Worm (Caenorhabditis elegans) whole organism, dauer: ENCODE results near the gene F25E5.2.

Experiments
- unc-62 ChIP-seq: sonication (generic microtip); optimal IDR thresholded peaks from 2 replicates; lab custom pipeline; 2017; ENCODE audit warnings: missing biosample characterization, missing genetic modification reagents, missing genetic modification characterization

F25E5.2 gene

DNA sequence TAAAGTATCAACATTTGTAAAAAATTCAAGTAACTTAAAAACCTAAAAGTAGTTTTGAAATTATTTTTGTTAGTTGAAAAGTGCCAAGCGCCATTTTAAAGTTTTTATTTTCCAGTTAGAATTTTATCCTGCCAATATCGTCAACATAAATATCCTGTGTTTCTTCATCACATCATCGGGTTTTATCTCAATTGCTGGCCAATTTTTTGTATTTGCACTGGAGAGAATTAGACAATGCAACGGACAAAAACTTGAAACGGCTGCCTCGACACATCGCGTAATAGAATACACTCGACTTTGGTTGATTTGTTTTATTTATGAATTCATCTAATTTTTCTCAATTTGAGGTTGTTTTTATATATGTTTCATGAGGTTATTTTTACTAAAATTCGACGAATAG lies at the start of gene F25E5.2:
F25E5.2 (plus strand) TSS at position 301 of the 400 bp plus-strand sequence.
- no peak for TF ChIP-seq unc-62 (GFP tag; lab: Kevin White, UChicago)

DNA sequence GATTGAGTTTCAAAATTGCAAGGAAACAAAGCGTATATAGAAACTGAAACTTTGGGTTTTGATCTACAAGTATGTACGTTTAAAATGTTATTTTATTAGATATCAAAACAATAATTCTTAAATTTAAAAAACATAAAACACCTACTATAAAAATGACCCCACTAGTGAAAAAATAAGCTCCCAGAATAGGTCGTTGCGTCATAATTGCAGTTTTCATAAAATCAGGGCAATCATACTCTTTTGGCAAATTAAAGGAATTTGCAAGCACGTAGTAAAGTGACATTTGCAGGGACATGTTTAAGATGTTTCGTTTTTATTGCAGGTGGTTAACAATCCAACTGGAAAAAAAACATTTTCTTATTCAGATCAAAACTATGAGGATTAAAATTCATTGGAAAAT lies 46.6 kb upstream of the F25E5.2 start, which contains the start of gene srt-6:
srt-6 (minus strand) TSS at position 295 of the 400 bp plus-strand sequence.
- no peak for TF ChIP-seq unc-62 (GFP tag; lab: Kevin White, UChicago)

DNA sequence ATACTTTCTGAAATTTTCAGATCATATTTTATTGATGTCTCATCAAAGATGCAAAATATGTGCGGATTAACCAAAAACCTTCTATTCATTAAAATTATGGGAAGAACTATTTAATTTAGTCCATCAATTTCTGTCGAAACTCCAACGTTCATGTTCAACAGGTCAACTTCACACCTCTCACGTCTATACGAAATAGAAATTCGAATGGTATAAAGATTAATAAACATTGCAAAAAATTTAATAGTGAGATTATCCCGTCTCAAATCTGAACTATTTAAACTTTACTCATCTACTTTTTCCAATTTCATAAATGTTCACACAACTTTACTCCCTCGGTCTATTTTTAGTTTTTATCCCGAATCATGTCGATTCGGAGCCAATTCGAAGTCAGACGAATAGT lies 45.5 kb upstream of the F25E5.2 start, which contains the start of gene R13D7.2:
R13D7.2 (plus strand) TSS at position 301 of the 400 bp plus-strand sequence.
- TF ChIP-seq unc-62 (GFP tag; lab: Kevin White, UChicago) = no peak

DNA sequence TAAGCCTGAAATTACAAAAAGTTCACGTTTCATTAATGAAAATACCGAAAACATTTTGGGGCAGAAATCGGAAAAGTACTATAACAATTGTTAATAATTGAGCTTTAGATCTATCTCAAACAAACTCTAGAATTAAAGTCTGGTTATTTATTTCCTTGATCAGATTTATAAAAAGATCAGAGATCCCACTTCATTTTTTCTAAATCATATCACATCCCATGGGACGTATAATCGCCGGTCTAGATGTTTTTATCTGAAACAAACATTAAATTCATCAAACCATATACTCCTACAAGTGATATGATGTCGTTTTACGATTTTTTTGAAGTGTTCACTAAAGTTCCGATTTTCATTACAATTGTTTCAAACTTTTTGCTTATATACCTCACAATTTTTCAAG lies 43.4 kb upstream of the F25E5.2 start, which contains the start of gene str-41:
str-41 (plus strand) TSS at position 301 of the 400 bp plus-strand sequence.
- TF ChIP-seq unc-62 (GFP tag; lab: Kevin White, UChicago) = no peak

DNA sequence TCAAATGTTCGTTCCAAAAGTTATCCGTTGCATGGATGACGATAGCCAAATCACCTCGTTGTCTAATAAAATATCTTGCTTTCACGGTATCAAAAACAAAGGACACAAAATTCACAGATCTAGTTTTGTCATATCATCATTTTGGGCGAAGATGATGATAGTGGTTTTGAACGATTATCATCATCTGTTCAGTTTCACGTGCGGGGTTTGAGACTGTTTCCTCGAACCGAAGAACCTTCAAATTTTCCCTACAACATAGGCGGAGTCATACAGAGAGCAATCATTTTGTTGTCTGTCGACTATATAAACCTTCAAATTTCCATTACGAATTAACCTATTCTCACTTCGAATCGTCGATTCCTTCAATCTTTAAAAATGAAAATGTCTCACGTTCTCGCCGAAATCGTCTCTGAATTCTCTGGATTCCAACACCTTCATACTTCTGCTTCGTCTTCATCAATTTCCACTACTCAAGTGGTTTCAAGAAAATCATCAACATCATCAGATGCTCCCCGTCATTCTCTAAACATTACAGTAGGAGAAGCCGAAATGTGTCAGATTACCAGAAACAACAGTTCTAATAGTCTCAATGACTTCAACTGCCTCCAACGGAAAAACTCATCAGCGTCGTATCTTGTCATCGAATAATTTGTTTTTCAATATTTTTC lies 41.9 kb upstream of the F25E5.2 start, which contains the start of gene F18E3.11:
F18E3.11 (plus strand) TSS at position 376 of the 668 bp plus-strand sequence.
- no peak for TF ChIP-seq unc-62 (GFP tag; lab: Kevin White, UChicago)

DNA sequence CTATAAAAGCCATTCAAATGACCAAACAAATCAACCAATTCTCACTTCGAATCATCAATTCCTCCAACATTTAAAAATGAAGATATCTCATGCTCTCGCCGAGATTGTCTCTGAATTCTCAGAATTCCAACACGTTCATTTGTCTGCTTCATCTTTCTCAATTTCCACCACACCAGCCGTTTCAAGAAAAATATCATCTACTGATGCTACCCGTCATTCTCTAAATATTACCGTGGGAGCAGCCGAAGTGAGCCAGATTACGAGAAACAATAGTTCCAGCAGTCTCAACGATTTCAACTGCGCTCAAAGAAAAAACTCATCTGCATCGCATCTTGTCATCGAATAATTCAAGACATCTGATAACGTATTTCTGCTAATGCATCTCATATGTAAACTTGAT lies 40.2 kb upstream of the F25E5.2 start, which contains the start of gene F18E3.12:
F18E3.12 (plus strand) TSS at position 77 of the 400 bp plus-strand sequence.
- no peak for TF ChIP-seq unc-62 (GFP tag; lab: Kevin White, UChicago)

DNA sequence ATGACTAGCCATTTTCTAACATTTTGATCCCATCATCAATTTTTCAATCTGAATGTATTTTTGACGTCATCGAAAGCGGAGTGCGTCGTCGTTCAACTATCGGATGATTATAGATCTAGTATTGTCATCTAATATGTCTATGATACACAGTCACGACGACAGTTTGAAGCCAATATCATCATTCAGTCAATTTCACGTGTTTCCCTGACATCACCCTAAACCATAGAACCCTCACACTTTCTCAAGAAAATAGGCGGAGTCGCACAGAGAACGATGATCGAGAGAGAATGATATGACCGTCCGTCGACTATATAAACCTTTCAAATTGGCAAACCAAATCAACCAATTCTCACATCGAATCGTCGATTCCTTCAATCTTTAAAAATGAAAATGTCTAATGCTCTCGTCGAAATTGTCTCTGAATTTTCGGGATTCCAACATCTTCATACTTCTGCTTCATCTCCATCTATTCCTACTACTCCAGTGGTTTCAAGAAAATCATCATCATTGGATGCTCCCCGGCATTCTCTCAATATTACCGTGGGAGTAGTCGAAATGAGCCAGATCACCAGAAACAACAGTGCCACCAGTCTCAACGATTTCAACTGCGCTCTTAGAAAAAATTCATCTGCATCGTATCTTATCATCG lies 39.2 kb upstream of the F25E5.2 start, which contains the start of gene F18E3.13:
F18E3.13 (plus strand) TSS at position 385 of the 649 bp plus-strand sequence.
- TF ChIP-seq unc-62 (GFP tag; lab: Kevin White, UChicago) = no peak

DNA sequence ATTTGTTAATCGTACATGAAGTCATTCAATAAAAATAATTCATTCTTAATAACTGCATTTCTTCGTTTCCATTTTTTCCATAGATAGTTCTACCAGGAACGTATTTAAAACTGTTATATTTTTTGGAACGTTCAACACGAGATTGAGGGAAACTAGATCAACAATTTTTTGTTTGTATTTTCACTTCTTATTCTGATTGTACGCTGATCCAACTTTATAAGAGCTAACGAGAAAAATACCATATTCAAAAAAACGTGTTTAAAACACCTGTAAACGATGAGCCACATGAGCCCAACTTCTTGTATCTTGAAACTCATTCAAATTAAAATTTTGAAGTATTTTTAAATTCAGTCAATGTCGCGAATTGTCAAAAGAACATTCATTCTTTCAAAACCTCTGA lies 38.5 kb upstream of the F25E5.2 start:
- no peak for TF ChIP-seq unc-62 (GFP tag; lab: Kevin White, UChicago)

DNA sequence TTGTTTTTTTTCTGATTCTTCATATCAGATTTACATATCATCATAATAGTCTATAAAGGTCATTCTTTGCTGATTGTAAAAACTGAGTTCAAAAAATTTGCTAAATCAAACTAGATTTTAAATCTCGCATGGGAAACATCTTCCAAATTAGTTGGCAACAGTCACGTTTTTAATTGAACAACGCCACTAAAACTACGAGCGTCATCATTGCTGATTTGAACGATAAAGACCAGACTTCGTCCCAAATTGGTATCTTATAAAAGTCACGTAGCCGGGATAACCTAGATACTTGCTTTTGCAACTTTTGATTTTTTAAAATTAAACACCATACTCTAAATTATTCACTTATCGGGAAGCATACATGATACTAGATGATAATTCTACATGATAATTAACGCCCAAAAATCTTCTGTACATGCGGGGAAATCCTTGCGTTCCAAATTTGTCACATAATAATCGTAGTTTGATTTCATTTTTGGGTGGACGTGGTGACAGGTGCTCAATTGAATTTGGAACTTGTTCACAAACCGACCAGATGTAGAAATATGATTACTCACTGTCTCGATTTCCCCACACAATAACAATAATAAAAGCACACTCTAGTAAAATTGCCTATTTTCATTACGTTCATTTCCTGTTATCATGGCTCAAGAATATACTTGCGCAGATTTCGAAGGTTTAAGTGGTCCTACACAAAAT lies 37.9 kb upstream of the F25E5.2 start, which contains the start of gene srw-67:
srw-67 (plus strand) TSS at position 643 of the 699 bp plus-strand sequence.
- TF ChIP-seq unc-62 (GFP tag; lab: Kevin White, UChicago) = no peak

DNA sequence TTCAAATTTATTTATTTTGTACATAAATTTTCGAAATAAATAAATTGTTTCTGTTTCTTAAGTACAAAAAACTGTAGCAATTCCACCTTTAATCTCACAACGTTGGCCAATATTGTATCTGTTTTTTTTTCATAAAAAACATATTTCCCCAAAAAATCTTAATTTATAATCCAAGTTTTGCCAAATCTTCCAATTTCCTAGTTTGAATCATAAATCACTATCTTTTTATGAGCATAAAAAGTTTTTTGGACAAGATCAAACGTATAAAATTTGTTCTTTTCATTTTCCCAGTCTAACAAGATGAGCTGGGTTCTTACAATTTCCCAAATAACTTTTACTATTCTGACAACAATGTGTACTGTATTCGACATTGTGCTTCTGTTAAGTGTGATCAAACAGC lies 34.9 kb upstream of the F25E5.2 start, which contains the start of gene srxa-4:
srxa-4 (plus strand) TSS at position 301 of the 400 bp plus-strand sequence.
- TF ChIP-seq unc-62 (GFP tag; lab: Kevin White, UChicago) = no peak

DNA sequence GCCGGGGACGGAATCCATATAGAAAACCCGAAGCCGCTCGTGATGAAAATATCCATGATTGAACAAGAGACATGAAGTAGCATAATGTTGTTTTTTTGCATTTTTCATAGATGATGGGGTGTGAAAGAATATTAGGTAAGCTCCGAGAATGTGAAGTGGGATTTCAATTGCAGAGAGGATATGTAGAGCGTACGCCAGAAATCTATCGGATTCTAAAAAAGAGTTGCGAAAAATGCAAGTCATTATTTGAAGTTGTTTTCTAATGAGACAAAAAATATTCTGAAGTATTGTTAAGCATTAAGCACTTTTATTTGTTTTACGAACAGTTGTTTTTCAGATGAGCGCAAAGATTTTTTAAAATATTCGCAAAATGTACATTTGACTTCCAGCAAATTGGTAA lies 30.8 kb upstream of the F25E5.2 start, which contains the start of gene F18E3.10:
F18E3.10 (minus strand) TSS at position 101 of the 400 bp plus-strand sequence.
- no peak for TF ChIP-seq unc-62 (GFP tag; lab: Kevin White, UChicago)

DNA sequence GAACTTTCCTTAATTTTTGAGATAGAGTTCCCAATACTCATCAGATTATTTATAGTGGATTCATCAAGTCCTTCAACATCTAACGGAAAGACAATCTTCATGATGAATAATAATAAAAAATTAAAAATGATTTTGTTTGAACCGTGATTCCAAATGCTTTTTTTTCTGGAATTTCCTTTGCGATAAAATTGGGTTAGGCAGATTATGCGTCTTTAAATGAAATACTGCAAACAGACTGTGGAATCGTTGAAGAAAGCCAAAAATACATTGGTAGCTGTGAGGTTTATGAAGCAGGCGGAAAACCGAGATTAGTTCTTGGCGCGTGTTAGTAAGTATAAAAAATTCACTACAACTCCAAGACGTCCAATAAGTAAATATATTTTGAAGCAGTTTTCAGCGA lies 28.5 kb upstream of the F25E5.2 start, which contains the start of gene srw-68:
srw-68 (minus strand) TSS at position 101 of the 400 bp plus-strand sequence.
- TF ChIP-seq unc-62 (GFP tag; lab: Kevin White, UChicago) = no peak

DNA sequence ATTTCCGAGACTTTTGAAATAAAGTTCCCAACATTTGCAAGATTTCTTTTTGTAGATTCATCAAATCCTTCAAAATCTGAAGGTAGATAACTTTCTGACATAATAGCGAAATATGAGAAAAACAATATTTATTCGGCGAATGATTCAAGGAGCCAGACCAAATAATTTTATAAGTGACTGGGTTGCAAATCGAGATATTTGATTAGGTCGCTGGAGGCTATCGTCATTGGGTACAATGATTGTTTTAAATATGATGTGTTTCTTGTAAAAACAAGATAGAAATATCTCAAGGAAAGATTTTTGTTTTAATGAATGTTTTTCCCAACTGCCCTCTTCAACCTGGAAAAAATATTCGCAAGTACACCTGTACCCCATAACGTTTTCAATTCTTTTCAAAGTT lies 26.2 kb upstream of the F25E5.2 start, which contains the start of gene srw-69:
srw-69 (minus strand) TSS at position 101 of the 400 bp plus-strand sequence.
- TF ChIP-seq unc-62 (GFP tag; lab: Kevin White, UChicago) = no peak

DNA sequence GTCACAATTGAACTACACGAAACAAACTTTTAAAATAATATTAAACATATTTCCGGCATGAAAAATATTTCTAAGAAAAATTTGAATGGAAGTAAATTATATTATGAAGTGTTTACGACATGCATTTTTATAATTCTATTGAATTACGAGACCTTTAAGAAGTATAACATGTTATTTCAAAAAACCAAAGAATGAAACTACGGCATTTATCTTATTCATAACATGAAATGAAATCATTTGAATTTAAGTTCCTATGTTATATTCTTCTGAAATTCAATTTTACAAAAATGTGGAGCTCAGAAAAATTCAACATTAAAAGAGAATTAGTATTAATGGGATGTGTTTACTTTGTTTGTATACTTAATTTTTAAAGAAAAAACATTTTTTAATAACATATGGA lies 24.1 kb upstream of the F25E5.2 start, which contains the start of gene srw-71:
srw-71 (minus strand) TSS at position 101 of the 400 bp plus-strand sequence.
- no peak for TF ChIP-seq unc-62 (GFP tag; lab: Kevin White, UChicago)
